Worm (Caenorhabditis elegans): ENCODE measurements around the gene Y47D3B.3.
A peak's percentile ranks its signal among the peaks of the same experiment; 100 is the strongest.

Y47D3B.3 gene

DNA sequence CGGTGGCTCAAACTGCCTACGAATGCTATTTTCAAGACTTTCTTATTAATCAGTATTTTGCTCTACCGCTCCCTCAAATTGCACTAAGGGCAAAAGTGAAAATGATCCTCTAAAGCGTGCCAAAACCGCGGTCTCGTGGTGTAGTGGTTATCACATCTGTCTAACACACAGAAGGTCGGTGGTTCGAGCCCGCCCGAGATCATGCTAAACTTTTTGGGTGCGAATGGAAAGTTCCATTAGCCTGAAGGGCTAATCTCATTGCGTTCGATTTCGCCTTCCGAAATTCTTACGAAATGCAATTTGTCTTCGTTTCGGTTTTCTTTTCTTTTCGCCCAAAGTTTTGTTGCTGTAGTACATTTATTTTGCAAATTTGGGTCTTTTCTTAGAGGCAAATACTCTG, 44.1 kb upstream of the Y47D3B.3 start (continued):
- TF ChIP-seq snu-23 (GFP tag; optimal IDR thresholded peaks at IDR 0.05) (peak; percentile 28), mdl-1 (tag; optimal IDR thresholded peaks at IDR 0.05) (no peak), nhr-71 (tag; optimal IDR thresholded peaks at IDR 0.05) (peak; percentile 47), pax-3 (tag; optimal IDR thresholded peaks at IDR 0.05) (no peak), fkh-8 (tag; optimal IDR thresholded peaks at IDR 0.05) (peak; percentile 20), dsc-1 (tag; optimal IDR thresholded peaks at IDR 0.05) (peak; percentile 19), nhr-47 (tag; optimal IDR thresholded peaks at IDR 0.05) (peak; percentile 34), pag-3 (tag; optimal IDR thresholded peaks at IDR 0.05; ENCODE audit: borderline replicate concordance, insufficient read depth) (no peak), tbx-2 (tag; optimal IDR thresholded peaks at IDR 0.05) (peak; percentile 4), efl-1 (optimal IDR thresholded peaks at IDR 0.05) (peak in 1 of 2 experiments; percentile 35), efl-1 (GFP tag; optimal IDR thresholded peaks at IDR 0.05 in 1 of 2) (peak in 1 of 2 experiments; percentile 83), sptf-1 (tag; optimal IDR thresholded peaks at IDR 0.05) (no peak), rnt-1 (tag; optimal IDR thresholded peaks at IDR 0.05) (peak; percentile 83), ceh-82 (tag; optimal IDR thresholded peaks at IDR 0.05) (no peak), lin-14 (GFP tag; optimal IDR thresholded peaks at IDR 0.05) (peak; percentile 65), unc-98 (GFP tag; IDR thresholded peaks at IDR 0.05) (no peak), xbp-1 (tag; optimal IDR thresholded peaks at IDR 0.05) (peak; percentile 18), lin-35 (GFP tag; optimal IDR thresholded peaks at IDR 0.05) (peak in 1 of 2 experiments; percentile 44), nhr-84 (tag; optimal IDR thresholded peaks at IDR 0.05) (no peak), hpl-2 (GFP tag; optimal IDR thresholded peaks at IDR 0.05) (peak; percentile 11), ces-1 (GFP tag; optimal IDR thresholded peaks at IDR 0.05) (no peak)

DNA sequence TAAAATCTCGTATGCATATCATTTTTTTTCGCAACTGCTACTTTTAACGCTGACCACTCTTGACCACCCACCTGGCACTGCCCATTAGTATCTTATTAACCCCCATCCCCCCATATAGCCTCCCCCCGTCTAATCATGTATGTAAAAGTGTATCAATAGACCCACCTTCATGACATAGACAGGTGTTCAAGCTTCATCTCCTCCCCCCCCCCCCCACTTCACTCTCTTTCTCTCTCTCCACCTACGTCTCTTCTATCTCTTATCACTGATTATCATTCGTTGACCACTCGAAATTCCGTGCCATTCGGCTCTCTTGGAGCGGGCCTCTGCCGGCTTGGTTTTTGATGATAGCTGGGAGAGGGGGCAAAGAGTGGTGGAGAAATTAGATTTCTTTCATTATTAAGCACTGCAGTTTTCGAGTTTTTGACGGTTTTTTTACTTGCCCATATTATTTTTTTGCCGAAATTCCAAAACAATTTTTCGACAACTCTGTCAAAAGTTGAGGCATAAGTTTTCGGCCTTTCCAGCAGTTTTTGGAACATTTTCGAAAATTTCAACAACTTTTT, 41.8 kb upstream of the Y47D3B.3 start:
- TF ChIP-seq efl-1 (optimal IDR thresholded peaks at IDR 0.05) (no peak), efl-1 (GFP tag; optimal IDR thresholded peaks at IDR 0.05 in 1 of 2) (peak in 1 of 2 experiments; percentile 92), lin-14 (GFP tag; optimal IDR thresholded peaks at IDR 0.05) (peak; percentile 53), zip-4 (GFP tag; optimal IDR thresholded peaks at IDR 0.05) (no peak), C16A3.4 (tag; optimal IDR thresholded peaks at IDR 0.05) (no peak), sox-4 (tag; optimal IDR thresholded peaks at IDR 0.05) (no peak), unc-130 (tag; optimal IDR thresholded peaks at IDR 0.05) (no peak), fkh-10 (GFP tag; optimal IDR thresholded peaks at IDR 0.05) (no peak), nhr-11 (tag; optimal IDR thresholded peaks at IDR 0.05) (no peak), irx-1 (tag; optimal IDR thresholded peaks at IDR 0.05) (no peak), ztf-4 (tag; optimal IDR thresholded peaks at IDR 0.05) (no peak), grh-1 (GFP tag; IDR thresholded peaks at IDR 0.05) (no peak), pag-3 (tag; optimal IDR thresholded peaks at IDR 0.05; ENCODE audit: borderline replicate concordance, insufficient read depth) (peak; percentile 52), rnt-1 (tag; optimal IDR thresholded peaks at IDR 0.05) (peak; percentile 36)

DNA sequence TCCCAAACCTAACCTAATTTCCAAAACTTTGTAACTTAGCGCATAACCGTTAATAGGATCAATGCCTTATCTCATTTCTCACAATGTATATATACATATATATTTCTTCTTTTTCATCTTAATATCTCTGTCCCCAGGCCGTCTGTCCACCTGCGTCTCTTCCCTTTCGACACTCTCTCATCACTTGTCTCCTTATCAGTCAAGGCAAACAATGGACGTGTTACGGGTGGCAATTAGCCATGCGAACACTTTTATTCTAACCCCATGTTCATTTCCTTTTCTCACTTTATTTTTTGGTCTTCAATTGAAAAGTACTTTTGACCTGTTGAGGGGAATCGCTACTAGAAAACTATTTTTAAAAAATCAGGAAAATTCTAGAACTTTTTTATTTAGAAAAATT, 40.2 kb upstream of the Y47D3B.3 start:
- TF ChIP-seq tlp-1 (tag; optimal IDR thresholded peaks at IDR 0.05) = no peak
- peak; percentile 16 for TF ChIP-seq blmp-1 (tag; optimal IDR thresholded peaks at IDR 0.05)
- peak in 1 of 2 experiments; percentile 4 for TF ChIP-seq lin-35 (GFP tag; optimal IDR thresholded peaks at IDR 0.05)
- peak; percentile 22 for TF ChIP-seq nhr-90 (tag; optimal IDR thresholded peaks at IDR 0.05; ENCODE audit: poor library complexity)
- peak; percentile 52 for TF ChIP-seq lin-14 (GFP tag; optimal IDR thresholded peaks at IDR 0.05)
- TF ChIP-seq efl-1 (optimal IDR thresholded peaks at IDR 0.05) = no peak
- peak in 1 of 2 experiments; percentile 47 for TF ChIP-seq efl-1 (GFP tag; optimal IDR thresholded peaks at IDR 0.05 in 1 of 2)
- TF ChIP-seq elt-3 (tag; optimal IDR thresholded peaks at IDR 0.05) = peak in 3 of 6 experiments; percentile 52 to 79 (median 64)
- no peak for TF ChIP-seq grh-1 (GFP tag; IDR thresholded peaks at IDR 0.05)
- no peak for TF ChIP-seq pag-3 (tag; optimal IDR thresholded peaks at IDR 0.05; ENCODE audit: borderline replicate concordance, insufficient read depth)
- TF ChIP-seq snpc-4 (tag; optimal IDR thresholded peaks at IDR 0.05) = no peak

DNA sequence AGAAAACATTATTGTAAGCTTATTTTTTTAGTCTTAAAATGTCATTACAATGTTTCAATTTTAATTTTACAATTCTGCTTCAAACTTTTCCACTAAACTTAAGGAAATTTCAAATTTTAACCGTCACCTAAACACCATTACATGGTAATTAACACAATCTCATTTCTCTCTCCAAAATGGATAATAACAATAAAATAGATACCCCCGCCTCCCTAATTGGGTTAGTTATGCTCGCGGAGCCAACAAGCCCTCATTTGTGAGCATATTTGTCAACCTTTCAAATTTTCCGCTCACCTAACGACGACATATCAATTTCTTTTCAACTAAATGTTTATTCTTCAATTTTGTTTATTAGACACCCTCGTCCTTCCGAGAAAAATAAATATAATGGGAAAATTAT, 39.3 kb upstream of the Y47D3B.3 start:
- TF ChIP-seq C04F5.9 (tag; optimal IDR thresholded peaks at IDR 0.05) (no peak), lin-14 (GFP tag; optimal IDR thresholded peaks at IDR 0.05) (peak; percentile 22), pag-3 (tag; optimal IDR thresholded peaks at IDR 0.05; ENCODE audit: borderline replicate concordance, insufficient read depth) (no peak), ztf-4 (tag; optimal IDR thresholded peaks at IDR 0.05) (no peak), egl-13 (tag; optimal IDR thresholded peaks at IDR 0.05) (no peak), zag-1 (tag; optimal IDR thresholded peaks at IDR 0.05) (no peak), ceh-63 (GFP tag; optimal IDR thresholded peaks at IDR 0.05) (peak; percentile 29), lsy-2 (tag; optimal IDR thresholded peaks at IDR 0.05) (no peak), mep-1 (tag; optimal IDR thresholded peaks at IDR 0.05) (no peak), egl-27 (tag; optimal IDR thresholded peaks at IDR 0.05) (no peak), nhr-77 (tag; optimal IDR thresholded peaks at IDR 0.05) (no peak), C16A3.4 (tag; optimal IDR thresholded peaks at IDR 0.05) (no peak), fkh-4 (tag; optimal IDR thresholded peaks at IDR 0.05; ENCODE audit: borderline replicate concordance) (no peak), alr-1 (tag; optimal IDR thresholded peaks at IDR 0.05; ENCODE audit: borderline replicate concordance) (no peak), pqm-1 (tag; optimal IDR thresholded peaks at IDR 0.05) (no peak), unc-130 (tag; optimal IDR thresholded peaks at IDR 0.05) (no peak)

Data from whole organism, L1 larva.